Worm (Caenorhabditis elegans): ENCODE results near the gene C35D10.1.

C35D10.1 gene

ce11 chrIII:4906896-4907295, 27.4 kb downstream of the C35D10.1 start, which contains the start of gene rom-1:
TSS of gene rom-1 (plus strand) at chrIII:4907196.
- TF ChIP-seq lsl-1 (GFP tag; optimal IDR thresholded peaks at IDR 0.05) = no peak
- no peak for TF ChIP-seq Y95B8A.8 (GFP tag; IDR thresholded peaks at IDR 0.05)
- no peak for TF ChIP-seq bed-2 (GFP tag; IDR thresholded peaks at IDR 0.05)
- TF ChIP-seq F39B2.1 (GFP tag; IDR thresholded peaks at IDR 0.05) = no peak

DNA sequence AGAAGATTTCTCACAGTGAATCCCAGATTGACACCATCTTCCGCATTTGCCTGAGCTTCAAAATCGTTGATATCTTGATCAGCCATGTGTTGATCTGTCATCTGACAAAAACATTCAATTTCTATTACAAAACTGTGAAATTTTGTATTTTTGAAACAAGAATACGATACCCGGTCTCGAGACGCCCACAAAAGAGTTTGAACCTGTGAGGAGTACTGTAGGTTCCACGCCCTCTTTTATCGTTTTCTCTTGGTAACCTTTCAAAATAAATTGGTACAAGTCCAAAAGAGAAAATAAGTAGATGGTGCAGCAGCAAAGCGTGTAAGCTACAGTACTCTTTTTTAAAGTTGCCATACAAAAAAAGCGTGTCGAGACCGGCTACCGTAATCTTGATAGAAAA, 30.4 kb downstream of the C35D10.1 start, which contains the start of gene F26F4.12:
Gene F26F4.12 (minus strand): TSS at position 101 of the 400 bp plus-strand sequence.
- no peak for TF ChIP-seq B0261.1 (tag; optimal IDR thresholded peaks at IDR 0.05)
- TF ChIP-seq zim-3 (tag; optimal IDR thresholded peaks at IDR 0.05) = no peak
- no peak for TF ChIP-seq akir-1 (GFP tag; optimal IDR thresholded peaks at IDR 0.05)
- TF ChIP-seq F33H1.4 (GFP tag; IDR thresholded peaks at IDR 0.05) = no peak
- TF ChIP-seq pbrm-1 (GFP tag; IDR thresholded peaks at IDR 0.05) = no peak
- TF ChIP-seq hlh-26 (GFP tag; conservative IDR thresholded peaks at IDR 0.05) = no peak
- TF ChIP-seq ztf-3 (GFP tag; optimal IDR thresholded peaks at IDR 0.05) = no peak
- TF ChIP-seq F52B5.7 (tag; optimal IDR thresholded peaks at IDR 0.05) = no peak
- no peak for TF ChIP-seq hmg-20 (GFP tag; IDR thresholded peaks at IDR 0.05)
- TF ChIP-seq ztf-25 (GFP tag; IDR thresholded peaks at IDR 0.05) = no peak
- no peak for TF ChIP-seq tbp1 (GFP tag; optimal IDR thresholded peaks at IDR 0.05)
- TF ChIP-seq die-1 (tag; optimal IDR thresholded peaks at IDR 0.05) = no peak
- TF ChIP-seq ceh-91 (GFP tag; IDR thresholded peaks at IDR 0.05) = no peak
- TF ChIP-seq gei-17 (GFP tag; optimal IDR thresholded peaks at IDR 0.05) = no peak
- TF ChIP-seq athp-1 (tag; optimal IDR thresholded peaks at IDR 0.05) = no peak
- TF ChIP-seq ztf-26 (tag; optimal IDR thresholded peaks at IDR 0.05) = no peak
- no peak for TF ChIP-seq rpc-1 (optimal IDR thresholded peaks at IDR 0.05)
- TF ChIP-seq rpc-1 (tag; optimal IDR thresholded peaks at IDR 0.05) = no peak
- TF ChIP-seq lag-1 (GFP tag; IDR thresholded peaks at IDR 0.05) = no peak
- TF ChIP-seq madf-6 (GFP tag; IDR thresholded peaks at IDR 0.05) = no peak

DNA sequence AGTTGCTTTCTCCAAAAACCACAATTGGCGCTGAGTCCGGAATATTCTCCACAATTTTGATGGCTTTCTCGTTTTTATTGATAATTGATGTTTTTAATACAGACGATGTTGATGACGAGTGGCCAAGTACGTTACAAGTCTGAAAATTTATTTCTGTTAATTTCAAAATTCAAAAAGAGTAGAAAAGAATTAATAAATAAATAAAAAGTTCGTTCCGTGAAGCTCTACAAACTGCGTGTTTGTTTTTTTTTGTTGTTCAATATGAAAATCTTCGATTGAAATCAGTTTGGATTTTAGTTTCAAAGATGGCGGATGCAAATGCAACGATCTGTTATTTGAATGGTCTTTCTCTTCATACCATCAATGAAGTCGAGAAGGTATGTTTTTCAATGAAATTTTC, 31.4 kb downstream of the C35D10.1 start, which contains the start of gene F26F4.2:
Gene F26F4.2 (plus strand): TSS at position 301 of the 400 bp plus-strand sequence.
- TF ChIP-seq ztf-6 (GFP tag; IDR thresholded peaks at IDR 0.05) (no peak), rpc-1 (optimal IDR thresholded peaks at IDR 0.05) (no peak), rpc-1 (tag; optimal IDR thresholded peaks at IDR 0.05) (no peak), B0019.2 (GFP tag; conservative IDR thresholded peaks at IDR 0.05) (no peak), nfyb-1 (GFP tag; IDR thresholded peaks at IDR 0.05) (no peak), sptf-2 (GFP tag; optimal IDR thresholded peaks at IDR 0.05) (no peak), Y79H2A.3 (GFP tag; conservative IDR thresholded peaks at IDR 0.05) (no peak), T07F8.4 (tag; optimal IDR thresholded peaks at IDR 0.05) (no peak), tbp1 (GFP tag; optimal IDR thresholded peaks at IDR 0.05) (no peak), madf-10 (tag; optimal IDR thresholded peaks at IDR 0.05) (no peak), hlh-26 (GFP tag; conservative IDR thresholded peaks at IDR 0.05) (no peak), D2030.7 (GFP tag; IDR thresholded peaks at IDR 0.05) (no peak), ets-4 (GFP tag; optimal IDR thresholded peaks at IDR 0.05) (no peak)

ce11 chrIII:4912317-4912716, 32.8 kb downstream of the C35D10.1 start, which contains the start of the genes F26F4.9 and cee-1:
TSS of gene F26F4.9 (minus strand) at chrIII:4912521.
TSS of gene cee-1 (plus strand) at chrIII:4912699.
- TF ChIP-seq pha-4 (tag; optimal IDR thresholded peaks at IDR 0.05) (no peak), zfh-2 (GFP tag; conservative IDR thresholded peaks at IDR 0.05) (no peak), ztf-18 (tag; optimal IDR thresholded peaks at IDR 0.05) (peak; percentile 8), ceh-40 (GFP tag; IDR thresholded peaks at IDR 0.05) (0 out of 2 replicates have a peak, but pooled peaks have one; percentile 10), somi-1 (GFP tag; optimal IDR thresholded peaks at IDR 0.05) (no peak), T26A5.8 (tag; optimal IDR thresholded peaks at IDR 0.05) (no peak), unc-130 (GFP tag; optimal IDR thresholded peaks at IDR 0.05) (peak; percentile 53), attf-5 (GFP tag; optimal IDR thresholded peaks at IDR 0.05) (no peak), fkh-3 (tag; optimal IDR thresholded peaks at IDR 0.05) (no peak), him-1 (tag; optimal IDR thresholded peaks at IDR 0.05) (peak; percentile 44), let-607 (tag; optimal IDR thresholded peaks at IDR 0.05) (peak in 1 of 2 experiments; percentile 60), ceh-79 (tag; optimal IDR thresholded peaks at IDR 0.05) (no peak), hmg-1.2 (GFP tag; IDR thresholded peaks at IDR 0.05) (no peak), sdz-38 (tag; optimal IDR thresholded peaks at IDR 0.05) (no peak), sptf-2 (GFP tag; optimal IDR thresholded peaks at IDR 0.05) (no peak), akir-1 (GFP tag; optimal IDR thresholded peaks at IDR 0.05) (no peak), F33H1.4 (GFP tag; IDR thresholded peaks at IDR 0.05) (no peak; the same call in 1 of the 2 replicates)
